Worm (Caenorhabditis elegans) whole organism, mixed stage, embryonic: Measurements from ENCODE around the gene K07B1.7.

ENCODE experiments used
- M03D4.4 ChIP-seq: sonication (generic microtip); optimal IDR thresholded peaks from 2 replicates; lab custom pipeline; 2017; ENCODE audit warnings: mild to moderate bottlenecking, missing genetic modification characterization, missing compliant biosample characterization
- bed-3 ChIP-seq: fragments of 200-800 bp; sonication (Bioruptor generic); optimal IDR thresholded peaks from 3 replicates; lab custom pipeline; 2018; ENCODE audit warnings: mild to moderate bottlenecking, missing genetic modification characterization, moderate library complexity, missing compliant biosample characterization
- blmp-1 ChIP-seq: fragments of 150-350 bp; optimal IDR thresholded peaks from 2 replicates; lab custom pipeline; 2014; ENCODE audit warnings: missing biosample characterization, missing genetic modification characterization
- ceh-39 ChIP-seq: fragments of 150-350 bp; optimal IDR thresholded peaks from 2 replicates; lab custom pipeline; 2014; ENCODE audit warnings: missing biosample characterization, missing genetic modification characterization
- ceh-43 ChIP-seq: fragments of 200-800 bp; sonication (Bioruptor generic); optimal IDR thresholded peaks from 2 replicates; lab custom pipeline; 2018; ENCODE audit warnings: mild to moderate bottlenecking, missing genetic modification characterization, moderate library complexity, missing compliant biosample characterization
- cnd-1 ChIP-seq: fragments of 200-800 bp; sonication (Bioruptor generic); optimal IDR thresholded peaks from 2 replicates; lab custom pipeline; 2018; ENCODE audit warnings: mild to moderate bottlenecking, missing genetic modification characterization, missing compliant biosample characterization
- drap-1 ChIP-seq: fragments of 200-800 bp; sonication (Bioruptor generic); optimal IDR thresholded peaks from 3 replicates; lab custom pipeline; 2018; ENCODE audit warnings: mild to moderate bottlenecking, missing genetic modification characterization, missing compliant biosample characterization
- elt-1 ChIP-seq: sonication (generic microtip); optimal IDR thresholded peaks from 2 replicates; lab custom pipeline; 2017; ENCODE audit warnings: missing genetic modification characterization, mild to moderate bottlenecking, missing compliant biosample characterization, antibody characterized with exemption, moderate library complexity, borderline replicate concordance; ENCODE audit not compliant: insufficient read depth
- elt-3 ChIP-seq: fragments of 150-350 bp; optimal IDR thresholded peaks from 2 replicates; lab custom pipeline; 2014; ENCODE audit warnings: missing biosample characterization, missing genetic modification characterization
- flh-1 ChIP-seq: fragments of 200-800 bp; sonication (Bioruptor generic); optimal IDR thresholded peaks from 2 replicates; lab custom pipeline; 2018; ENCODE audit warnings: mild to moderate bottlenecking, missing genetic modification characterization, moderate library complexity, missing compliant biosample characterization
- ham-2 ChIP-seq: fragments of 200-800 bp; sonication (Bioruptor generic); optimal IDR thresholded peaks from 2 replicates; lab custom pipeline; 2018; ENCODE audit warnings: mild to moderate bottlenecking, missing genetic modification characterization, missing compliant biosample characterization
- hlh-1 ChIP-seq: fragments of 150-350 bp; optimal IDR thresholded peaks from 2 replicates; lab custom pipeline; 2014; ENCODE audit warnings: missing biosample characterization, missing genetic modification reagents, missing genetic modification characterization
- lin-13 ChIP-seq: fragments of 150-350 bp; optimal IDR thresholded peaks from 2 replicates; lab custom pipeline; 2014; ENCODE audit warnings: missing biosample characterization, missing genetic modification characterization
- lin-32 ChIP-seq: fragments of 200-800 bp; sonication (Bioruptor generic); optimal IDR thresholded peaks from 2 replicates; lab custom pipeline; 2018; ENCODE audit warnings: mild to moderate bottlenecking, missing genetic modification characterization, missing compliant biosample characterization
- lsy-2 ChIP-seq: fragments of 150-350 bp; optimal IDR thresholded peaks from 2 replicates; lab custom pipeline; 2014; ENCODE audit warnings: missing biosample characterization, missing genetic modification characterization
- mab-5 ChIP-seq: fragments of 150-350 bp; optimal IDR thresholded peaks from 2 replicates; lab custom pipeline; 2014; ENCODE audit warnings: missing biosample characterization, missing genetic modification characterization
- mep-1 ChIP-seq: fragments of 150-350 bp; optimal IDR thresholded peaks from 2 replicates; lab custom pipeline; 2017; ENCODE audit warnings: missing biosample characterization, missing genetic modification reagents, missing genetic modification characterization, inconsistent platforms
- mls-2 ChIP-seq: sonication (generic microtip); optimal IDR thresholded peaks from 2 replicates; lab custom pipeline; 2016; ENCODE audit warnings: mild to moderate bottlenecking, missing genetic modification characterization, moderate library complexity, missing compliant biosample characterization
- nhr-2 ChIP-seq: fragments of 150-350 bp; optimal IDR thresholded peaks from 2 replicates; lab custom pipeline; 2014; ENCODE audit warnings: missing biosample characterization, missing genetic modification characterization
- nhr-237 ChIP-seq: fragments of 150-350 bp; optimal IDR thresholded peaks from 2 replicates; lab custom pipeline; 2014; ENCODE audit warnings: missing biosample characterization, missing genetic modification characterization
- nhr-28 ChIP-seq: fragments of 150-350 bp; optimal IDR thresholded peaks from 2 replicates; lab custom pipeline; 2014; ENCODE audit warnings: missing biosample characterization, missing genetic modification characterization
- nhr-76 ChIP-seq: sonication (generic microtip); optimal IDR thresholded peaks from 2 replicates; lab custom pipeline; 2017; ENCODE audit warnings: missing biosample characterization, missing genetic modification characterization
- pha-4 ChIP-seq: fragments of 150-350 bp; optimal IDR thresholded peaks from 2 replicates; lab custom pipeline; 2018; ENCODE audit warnings: missing biosample characterization, missing genetic modification reagents, missing genetic modification characterization
- sem-2 ChIP-seq: fragments of 200-800 bp; sonication (Bioruptor generic); optimal IDR thresholded peaks from 2 replicates; lab custom pipeline; 2018; ENCODE audit warnings: mild to moderate bottlenecking, missing genetic modification characterization, missing compliant biosample characterization
- snpc-4 ChIP-seq: fragments of 150-350 bp; optimal IDR thresholded peaks from 2 replicates; lab custom pipeline; 2014; ENCODE audit warnings: missing biosample characterization, missing genetic modification characterization
- tbx-8 ChIP-seq: fragments of 200-800 bp; sonication (Bioruptor generic); optimal IDR thresholded peaks from 2 replicates; lab custom pipeline; 2018; ENCODE audit warnings: mild to moderate bottlenecking, missing genetic modification characterization, moderate library complexity, missing compliant biosample characterization
- unc-120 ChIP-seq: sonication (generic microtip); optimal IDR thresholded peaks from 2 replicates; lab custom pipeline; 2017; ENCODE audit warnings: missing genetic modification characterization, missing compliant biosample characterization; ENCODE audit not compliant: poor library complexity, severe bottlenecking
- unc-39 ChIP-seq: fragments of 150-350 bp; optimal IDR thresholded peaks from 2 replicates; lab custom pipeline; 2014; ENCODE audit warnings: missing biosample characterization, missing genetic modification characterization
- zip-8 ChIP-seq: fragments of 150-350 bp; optimal IDR thresholded peaks from 2 replicates; lab custom pipeline; 2014; ENCODE audit warnings: missing biosample characterization, missing genetic modification characterization
- ztf-11 ChIP-seq: fragments of 150-350 bp; optimal IDR thresholded peaks from 2 replicates; lab custom pipeline; 2014; ENCODE audit warnings: missing biosample characterization, missing genetic modification characterization

The K07B1.7 gene

ce11 chrV:9327691-9328090, 19.1 kb downstream of the K07B1.7 start:
- TF ChIP-seq unc-120 (tag; lab: Kevin White, UChicago) (no peak), tbx-8 (GFP tag; lab: Kevin White, UChicago) (no peak), nhr-237 (no peak), lin-32 (GFP tag; lab: Kevin White, UChicago) (no peak)

ce11 chrV:9326903-9327302, 19.9 kb downstream of the K07B1.7 start:
- TF ChIP-seq mep-1 (tag; lab: Kevin White, UChicago) (no peak), nhr-2 (tag; lab: Kevin White, UChicago) (no peak), hlh-1 (no peak), lin-32 (GFP tag; lab: Kevin White, UChicago) (no peak), cnd-1 (tag; lab: Kevin White, UChicago) (no peak), elt-3 (tag; lab: Kevin White, UChicago) (no peak), zip-8 (tag; lab: Kevin White, UChicago) (no peak)

- no peak for TF ChIP-seq ztf-11 (tag; lab: Kevin White, UChicago)
- no peak for TF ChIP-seq mab-5 (tag; lab: Kevin White, UChicago)
- no peak for TF ChIP-seq M03D4.4 (tag; lab: Kevin White, UChicago)
- no peak for TF ChIP-seq flh-1 (GFP tag; lab: Kevin White, UChicago)
- no peak for TF ChIP-seq ceh-39 (tag; lab: Kevin White, UChicago)
- TF ChIP-seq unc-39 (tag; lab: Kevin White, UChicago): no peak
- TF ChIP-seq elt-1 (tag; lab: Kevin White, UChicago): no peak
- no peak for TF ChIP-seq elt-3 (tag; lab: Kevin White, UChicago)
- TF ChIP-seq lin-13 (tag; lab: Kevin White, UChicago): no peak
- TF ChIP-seq tbx-8 (GFP tag; lab: Kevin White, UChicago): no peak
- TF ChIP-seq nhr-76 (tag; lab: Kevin White, UChicago): no peak
- TF ChIP-seq ceh-43 (GFP tag; lab: Kevin White, UChicago): no peak
- no peak for TF ChIP-seq lsy-2 (tag; lab: Kevin White, UChicago)
Measured at ce11 chrV:9324167-9324566, 22.6 kb downstream of the K07B1.7 start.

ce11 chrV:9322886-9323285, 23.9 kb downstream of the K07B1.7 start, which contains the start of gene tag-153:
tag-153 (plus strand) TSS chrV:9323085.
- TF ChIP-seq mls-2 (tag; lab: Kevin White, UChicago) (no peak), blmp-1 (tag; lab: Kevin White, UChicago) (no peak), lin-32 (GFP tag; lab: Kevin White, UChicago) (no peak), mab-5 (tag; lab: Kevin White, UChicago) (no peak), unc-120 (tag; lab: Kevin White, UChicago) (no peak), bed-3 (GFP tag; lab: Kevin White, UChicago) (no peak), elt-3 (tag; lab: Kevin White, UChicago) (no peak), sem-2 (GFP tag; lab: Kevin White, UChicago) (no peak), hlh-1 (no peak), ham-2 (no peak), tbx-8 (GFP tag; lab: Kevin White, UChicago) (no peak)

ce11 chrV:9321185-9321584, 25.6 kb downstream of the K07B1.7 start, which contains the start of gene F44A2.7:
F44A2.7 (plus strand) TSS chrV:9321485.
- TF ChIP-seq drap-1 (GFP tag; lab: Kevin White, UChicago) (no peak), elt-3 (tag; lab: Kevin White, UChicago) (no peak), pha-4 (tag; lab: Kevin White, UChicago) (no peak), mls-2 (tag; lab: Kevin White, UChicago) (no peak), nhr-2 (tag; lab: Kevin White, UChicago) (no peak), nhr-76 (tag; lab: Kevin White, UChicago) (no peak), nhr-28 (tag; lab: Kevin White, UChicago) (no peak), unc-120 (tag; lab: Kevin White, UChicago) (no peak), ceh-43 (GFP tag; lab: Kevin White, UChicago) (no peak), snpc-4 (no peak), ceh-39 (tag; lab: Kevin White, UChicago) (no peak)
